Fruit fly (Drosophila melanogaster): Measurements from ENCODE around the gene Shab.
A peak's percentile ranks its signal among the peaks of the same experiment; 100 is the strongest.

Shab gene

dm6 chr3L:2850966-2851365 is 43.9 kb upstream of the Shab start (continued):
- TF ChIP-seq Ravus (GFP tag; IDR thresholded peaks at IDR 0.05) (no peak), Ets97D (GFP tag; optimal IDR thresholded peaks at IDR 0.05) (no peak), bbx (GFP tag; IDR thresholded peaks at IDR 0.05; ENCODE audit: partially characterized antibody) (no peak), org-1 (GFP tag; optimal IDR thresholded peaks at IDR 0.05) (peak; percentile 21), sens-2 (GFP tag; IDR thresholded peaks at IDR 0.05) (no peak), Ptx1 (GFP tag; IDR thresholded peaks at IDR 0.05) (0 out of 2 replicates have a peak, but pooled peaks have one; percentile 26), CG11504 (tag; optimal IDR thresholded peaks at IDR 0.05) (peak; percentile 55), Mad (GFP tag; optimal IDR thresholded peaks at IDR 0.05) (no peak), Blimp-1 (GFP tag; optimal IDR thresholded peaks at IDR 0.05) (no peak), Ada2b (GFP tag; IDR thresholded peaks at IDR 0.05) (peak; percentile 47), D19B (GFP tag; optimal IDR thresholded peaks at IDR 0.05) (no peak), croc (GFP tag; conservative IDR thresholded peaks at IDR 0.05) (no peak), jumu (GFP tag; optimal IDR thresholded peaks at IDR 0.05) (peak; percentile 42), chm (GFP tag; IDR thresholded peaks at IDR 0.05) (no peak), gem (tag; optimal IDR thresholded peaks at IDR 0.05) (peak; percentile 49), HmgZ (tag; optimal IDR thresholded peaks at IDR 0.05) (peak; percentile 4), Med (GFP tag) (peak; percentile 94), CG3838 (GFP tag; optimal IDR thresholded peaks at IDR 0.05) (no peak), CG8388 (GFP tag; optimal IDR thresholded peaks at IDR 0.05) (peak; percentile 13), CG34224 (GFP tag; IDR thresholded peaks at IDR 0.05; ENCODE audit: partially characterized antibody) (no peak), Dip3 (GFP tag; optimal IDR thresholded peaks at IDR 0.05) (no peak), H2.0 (GFP tag; IDR thresholded peaks at IDR 0.05) (0 out of 2 replicates have a peak, but pooled peaks have one; percentile 30), bsh (GFP tag; optimal IDR thresholded peaks at IDR 0.05) (peak; percentile 26 to 32), CG13894 (tag; optimal IDR thresholded peaks at IDR 0.05) (no peak), sqz (GFP tag; optimal IDR thresholded peaks at IDR 0.05) (peak; percentile 58), lab (GFP tag; optimal IDR thresholded peaks at IDR 0.05) (peak; percentile 67), Max (GFP tag; optimal IDR thresholded peaks at IDR 0.05) (no peak), CG10274 (GFP tag; optimal IDR thresholded peaks at IDR 0.05) (no peak), ac (GFP tag; optimal IDR thresholded peaks at IDR 0.05) (no peak), Dp (GFP tag; optimal IDR thresholded peaks at IDR 0.05) (no peak), CG12236 (GFP tag; optimal IDR thresholded peaks at IDR 0.05) (no peak), crol (GFP tag; IDR thresholded peaks at IDR 0.05) (no peak), sob (GFP tag; IDR thresholded peaks at IDR 0.05) (0 out of 2 replicates have a peak, but pooled peaks have one; percentile 30), CG30403 (GFP tag; optimal IDR thresholded peaks at IDR 0.05) (peak; percentile 24), CG30020 (tag; optimal IDR thresholded peaks at IDR 0.05) (no peak), tgo (GFP tag; IDR thresholded peaks at IDR 0.05) (peak; percentile 48; the same call in 2 of the 3 replicates), CG14965 (GFP tag; optimal IDR thresholded peaks at IDR 0.05; ENCODE audit: borderline replicate concordance) (no peak), Side (GFP tag; optimal IDR thresholded peaks at IDR 0.05) (peak; percentile 14), danr (GFP tag; IDR thresholded peaks at IDR 0.05) (no peak), Mes4 (GFP tag; optimal IDR thresholded peaks at IDR 0.05) (no peak), Meics (GFP tag; optimal IDR thresholded peaks at IDR 0.05) (peak; percentile 25), sim (GFP tag; IDR thresholded peaks at IDR 0.05) (0 out of 2 replicates have a peak, but pooled peaks have one; percentile 22)

- TF ChIP-seq CG7357 (GFP tag; IDR thresholded peaks at IDR 0.05) (no peak; the same call in 2 of the 3 replicates), fru (optimal IDR thresholded peaks at IDR 0.05) (no peak), p53 (GFP tag; optimal IDR thresholded peaks at IDR 0.05) (peak; percentile 48), sisA (GFP tag; IDR thresholded peaks at IDR 0.05) (peak; percentile 66), Stat92E (GFP tag; optimal IDR thresholded peaks at IDR 0.05) (peak in 1 of 3 experiments; percentile 25), CG13123 (GFP tag; optimal IDR thresholded peaks at IDR 0.05) (peak; percentile 56), bsh (GFP tag; optimal IDR thresholded peaks at IDR 0.05) (peak in 1 of 2 experiments; percentile 41), CG9876 (GFP tag; optimal IDR thresholded peaks at IDR 0.05) (peak; percentile 84), Sry-β (GFP tag; optimal IDR thresholded peaks at IDR 0.05) (no peak), CG31224 (GFP tag; IDR thresholded peaks at IDR 0.05) (no peak), CG11085 (GFP tag; IDR thresholded peaks at IDR 0.05) (peak; percentile 67), danr (GFP tag; IDR thresholded peaks at IDR 0.05) (no peak), CG14441 (GFP tag; IDR thresholded peaks at IDR 0.05) (peak; percentile 58), CG2129 (GFP tag; IDR thresholded peaks at IDR 0.05; ENCODE audit: partially characterized antibody) (no peak)
Measured at dm6 chr3L:2851771-2852170, 43.0 kb upstream of the Shab start.

Measured in whole organism, embryonic.